Fruit fly (Drosophila melanogaster) whole organism, embryonic: ENCODE results near the gene Mettl2.

ENCODE experiments used
- CG3838 ChIP-seq: fragments of 200-800 bp; sonication (Bioruptor generic); optimal IDR thresholded peaks from 3 replicates; lab custom pipeline; 2016; ENCODE audit warnings: missing biosample characterization, missing genetic modification characterization
- gem ChIP-seq: fragments of 200-800 bp; sonication (Bioruptor generic); optimal IDR thresholded peaks from 2 replicates; lab custom pipeline; 2019; ENCODE audit warnings: missing biosample characterization, mild to moderate bottlenecking, missing genetic modification characterization, moderate library complexity
- lola ChIP-seq, 3 experiments: fragments of >200 bp in 2 of 3; fragments of 200-800 bp in 1 of 3; sonication (Bioruptor generic) in 1 of 3; optimal IDR thresholded peaks; 2 replicates each; lab custom pipeline; 2017 to 2019; ENCODE audit warnings: missing biosample characterization in 3 of 3, missing genetic modification characterization in 3 of 3, mild to moderate bottlenecking in 1 of 3, moderate library complexity in 1 of 3
- peb ChIP-seq: fragments of 200-800 bp; sonication (Bioruptor generic); IDR thresholded peaks from 2 replicates; pipeline ENCODE4 v1.3.6; 2022; ENCODE audit warnings: missing biosample characterization, missing genetic modification characterization
- sob ChIP-seq: fragments of 200-800 bp; sonication (Bioruptor generic); IDR thresholded peaks from 2 replicates; pipeline ENCODE4 v1.3.6; 2022; ENCODE audit warnings: missing biosample characterization, missing genetic modification characterization

DNA sequence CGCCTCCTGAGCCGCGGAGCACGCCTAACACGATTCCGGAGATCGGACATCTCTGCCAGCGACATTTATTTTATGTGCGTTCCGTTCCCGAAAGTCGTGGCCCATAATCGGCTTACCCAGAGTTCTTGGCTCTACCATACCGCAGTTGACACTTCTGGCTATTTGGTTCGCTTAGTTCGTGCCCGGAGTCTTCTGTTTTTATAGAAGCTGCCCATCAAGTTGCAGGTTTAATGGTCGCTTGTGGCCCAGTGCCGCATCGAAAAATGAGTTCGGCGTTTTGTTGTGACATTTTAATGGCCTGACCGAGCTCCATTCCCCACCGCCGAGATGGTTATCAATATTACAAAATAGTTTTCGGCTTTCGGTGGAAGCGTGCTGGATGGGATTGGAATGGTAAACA is 37.2 kb upstream of the Mettl2 start:
- TF ChIP-seq CG3838 (GFP tag; lab: Kevin White, UChicago), result no peak
- no peak for TF ChIP-seq peb
- TF ChIP-seq lola (GFP tag; optimal IDR thresholded peaks at IDR 0.05; lab: Kevin White, UChicago), result no peak
- TF ChIP-seq sob (GFP tag; lab: Robert Waterston, UW), result no peak
- TF ChIP-seq gem (tag; lab: Kevin White, UChicago), result no peak
